Fruit fly (Drosophila melanogaster) whole organism: ENCODE results near the gene PIP4K.

Experiments used
- CG8478 ChIP-seq: fragments of >200 bp; optimal IDR thresholded peaks from 2 replicates; lab custom pipeline; 2018; ENCODE audit warnings: inconsistent platforms
- Dll ChIP-seq: fragments of >200 bp; optimal IDR thresholded peaks from 2 replicates; lab custom pipeline; 2017
- EcR ChIP-seq, 2 experiments: fragments of >200 bp; optimal IDR thresholded peaks; 2 replicates each; lab custom pipeline; 2017; ENCODE audit warnings: missing biosample characterization in 2 of 2, missing genetic modification characterization in 2 of 2, missing genetic modification reagents in 2 of 2
- pan ChIP-seq: fragments of >200 bp; optimal IDR thresholded peaks from 2 replicates; lab custom pipeline; 2017
- psq ChIP-seq: fragments of >200 bp; optimal IDR thresholded peaks from 2 replicates; lab custom pipeline; 2017
- usp ChIP-seq: fragments of >200 bp; optimal IDR thresholded peaks from 2 replicates; lab custom pipeline; 2017; ENCODE audit warnings: missing biosample characterization, missing genetic modification characterization, mixed read lengths

DNA sequence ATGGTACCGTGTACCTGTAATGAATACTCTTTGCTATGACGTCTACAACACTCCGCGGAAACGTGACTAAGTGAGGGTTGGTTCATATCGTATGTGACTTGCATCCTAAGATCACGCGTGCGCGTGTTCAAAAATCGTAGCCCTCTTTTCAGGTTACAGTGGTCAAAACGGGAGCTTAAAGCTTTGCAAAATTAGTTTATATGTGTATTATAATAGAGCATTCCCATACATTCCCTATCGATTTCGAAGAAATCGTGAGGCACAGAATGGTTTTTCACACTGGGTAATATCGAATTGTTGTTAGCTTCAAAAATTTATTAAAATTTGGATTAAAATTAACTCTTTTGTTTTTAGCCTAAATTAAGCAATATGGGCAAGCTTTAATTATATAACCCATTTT is 50.2 kb downstream of the PIP4K start:
- TF ChIP-seq usp (GFP tag; lab: Kevin White, UChicago) (no peak), Dll (lab: Kevin White, UChicago) (no peak), EcR (GFP tag; optimal IDR thresholded peaks at IDR 0.05; lab: Kevin White, UChicago) (no peak), CG8478 (no peak), psq (lab: Kevin White, UChicago) (no peak), pan (lab: Kevin White, UChicago) (no peak)
